Worm (Caenorhabditis elegans) whole organism, L4 larva: ENCODE data around the gene B0280.2.

Experiments used
- D1046.2 ChIP-seq: fragments of 200-800 bp; sonication (Bioruptor generic); IDR thresholded peaks from 2 replicates; pipeline ENCODE4 v1.3.6; 2022; ENCODE audit warnings: missing genetic modification characterization, missing compliant biosample characterization
- F10B5.3 ChIP-seq: sonication (generic microtip); optimal IDR thresholded peaks from 2 replicates; lab custom pipeline; 2016; ENCODE audit warnings: mild to moderate bottlenecking, missing genetic modification characterization, missing compliant biosample characterization
- F37D6.2 ChIP-seq: sonication (generic microtip); optimal IDR thresholded peaks from 2 replicates; lab custom pipeline; 2016; ENCODE audit warnings: mild to moderate bottlenecking, missing genetic modification characterization, missing compliant biosample characterization
- F44E2.7 ChIP-seq: fragments of 200-800 bp; sonication (Bioruptor generic); IDR thresholded peaks from 2 replicates; pipeline ENCODE4 v2.1.2; 2022; ENCODE audit warnings: missing genetic modification characterization, missing compliant biosample characterization
- F49E8.2 ChIP-seq: sonication (generic microtip); optimal IDR thresholded peaks from 2 replicates; lab custom pipeline; 2016; ENCODE audit warnings: missing compliant biosample characterization, mild to moderate bottlenecking, missing genetic modification characterization, borderline replicate concordance
- T20F7.1 ChIP-seq: fragments of 200-800 bp; sonication (Bioruptor generic); optimal IDR thresholded peaks from 2 replicates; lab custom pipeline; 2018; ENCODE audit warnings: mild to moderate bottlenecking, missing genetic modification characterization, missing compliant biosample characterization
- T26A8.4 ChIP-seq: fragments of 200-800 bp; sonication (Bioruptor generic); IDR thresholded peaks from 2 replicates; pipeline ENCODE4 v1.3.6; 2022; ENCODE audit warnings: missing genetic modification characterization, missing compliant biosample characterization
- Y105C5A.15 ChIP-seq: fragments of 200-800 bp; sonication (Bioruptor generic); IDR thresholded peaks from 2 replicates; pipeline ENCODE4 v1.3.6; 2022; ENCODE audit warnings: missing genetic modification characterization, missing compliant biosample characterization
- Y48G9A.11 ChIP-seq: fragments of 200-800 bp; sonication (Bioruptor generic); IDR thresholded peaks from 2 replicates; pipeline ENCODE4 v1.3.6; 2022; ENCODE audit warnings: missing genetic modification reagents, missing genetic modification characterization, missing compliant biosample characterization
- Y5F2A.4 ChIP-seq: fragments of 200-800 bp; sonication (Bioruptor generic); optimal IDR thresholded peaks from 2 replicates; lab custom pipeline; 2018; ENCODE audit warnings: mild to moderate bottlenecking, missing genetic modification characterization, missing compliant biosample characterization
- ZK337.2 ChIP-seq: fragments of 200-800 bp; sonication (Bioruptor generic); IDR thresholded peaks from 2 replicates; pipeline ENCODE4 v1.3.6; 2022; ENCODE audit warnings: missing genetic modification reagents, missing genetic modification characterization, missing compliant biosample characterization
- aly-2 ChIP-seq: sonication (generic microtip); optimal IDR thresholded peaks from 2 replicates; lab custom pipeline; 2018; ENCODE audit warnings: missing biosample characterization, missing genetic modification characterization
- ama-1 ChIP-seq: fragments of 150-350 bp; optimal IDR thresholded peaks from 2 replicates; lab custom pipeline; 2014; ENCODE audit warnings: inconsistent platforms, mixed read lengths
- ceh-28 ChIP-seq: fragments of 150-350 bp; optimal IDR thresholded peaks from 2 replicates; lab custom pipeline; 2014; ENCODE audit warnings: missing biosample characterization, missing genetic modification reagents, missing genetic modification characterization
- ces-1 ChIP-seq: fragments of 150-350 bp; sonication (generic microtip); optimal IDR thresholded peaks from 4 replicates; lab custom pipeline; 2014; ENCODE audit warnings: missing biosample characterization, missing genetic modification reagents, missing genetic modification characterization
- cey-2 ChIP-seq: sonication (generic microtip); optimal IDR thresholded peaks from 3 replicates; lab custom pipeline; 2017; ENCODE audit warnings: missing genetic modification characterization, mild to moderate bottlenecking, missing compliant biosample characterization, antibody characterized with exemption, borderline replicate concordance; ENCODE audit not compliant: insufficient read depth
- ctbp-1 ChIP-seq: fragments of 200-800 bp; sonication (Bioruptor generic); IDR thresholded peaks from 2 replicates; pipeline ENCODE4 v1.3.6; 2022; ENCODE audit warnings: missing genetic modification reagents, missing genetic modification characterization, missing compliant biosample characterization
- daf-16 ChIP-seq, 3 experiments: sonication (generic microtip); optimal IDR thresholded peaks; 2 replicates each; lab custom pipeline; 2016 to 2017; ENCODE audit warnings: missing genetic modification characterization in 3 of 3, missing genetic modification reagents in 3 of 3, mild to moderate bottlenecking in 2 of 3, missing compliant biosample characterization in 2 of 3, missing biosample characterization in 1 of 3, moderate library complexity in 1 of 3
- daf-19 ChIP-seq: fragments of 200-800 bp; sonication (Bioruptor generic); conservative IDR thresholded peaks from 2 replicates; pipeline ENCODE4 v1.3.6; 2022; ENCODE audit warnings: missing genetic modification characterization, missing compliant biosample characterization
- duxl-1 ChIP-seq: sonication (generic microtip); optimal IDR thresholded peaks from 2 replicates; lab custom pipeline; 2016; ENCODE audit warnings: mild to moderate bottlenecking, missing genetic modification characterization, moderate library complexity, missing compliant biosample characterization; ENCODE audit not compliant: poor library complexity
- egl-43 ChIP-seq: fragments of 200-800 bp; sonication (Bioruptor generic); IDR thresholded peaks from 2 replicates; pipeline ENCODE4 v1.3.6; 2022; ENCODE audit warnings: missing genetic modification reagents, missing genetic modification characterization, missing compliant biosample characterization
- gei-8 ChIP-seq: fragments of 200-800 bp; sonication (Bioruptor generic); optimal IDR thresholded peaks from 2 replicates; lab custom pipeline; 2018; ENCODE audit warnings: mild to moderate bottlenecking, missing genetic modification characterization, missing compliant biosample characterization
- hif-1 ChIP-seq, 2 experiments: sonication (generic microtip); optimal IDR thresholded peaks; 2 replicates each; lab custom pipeline; 2016 to 2017; ENCODE audit warnings: missing compliant biosample characterization in 2 of 2, missing genetic modification characterization in 2 of 2, missing genetic modification reagents in 2 of 2, missing genotype in 2 of 2, mild to moderate bottlenecking in 1 of 2
- hlh-11 ChIP-seq: fragments of 200-800 bp; sonication (Bioruptor generic); optimal IDR thresholded peaks from 2 replicates; lab custom pipeline; 2018; ENCODE audit warnings: mild to moderate bottlenecking, missing genetic modification characterization, missing compliant biosample characterization
- hmg-1.1 ChIP-seq: fragments of 200-800 bp; sonication (Bioruptor generic); IDR thresholded peaks from 2 replicates; pipeline ENCODE4 v1.3.6; 2022; ENCODE audit warnings: missing genetic modification reagents, missing genetic modification characterization, missing compliant biosample characterization
- jun-1 ChIP-seq: fragments of 150-350 bp; optimal IDR thresholded peaks from 2 replicates; lab custom pipeline; 2014; ENCODE audit warnings: missing biosample characterization, missing genetic modification reagents, missing genetic modification characterization
- lin-29 ChIP-seq: fragments of 200-800 bp; sonication (Bioruptor generic); IDR thresholded peaks from 2 replicates; pipeline ENCODE4 v1.3.6; 2022; ENCODE audit warnings: missing genetic modification reagents, missing genetic modification characterization, missing compliant biosample characterization
- lin-38 ChIP-seq: fragments of 200-800 bp; sonication (Bioruptor generic); IDR thresholded peaks from 2 replicates; pipeline ENCODE4 v1.3.6; 2022; ENCODE audit warnings: missing genetic modification reagents, missing genetic modification characterization, missing compliant biosample characterization
- madf-5 ChIP-seq, 2 experiments: fragments of 200-800 bp; sonication (Bioruptor generic); IDR thresholded peaks; 2 replicates each; pipeline ENCODE4 v1.3.6; 2022; ENCODE audit warnings: missing compliant biosample characterization in 2 of 2, missing genetic modification characterization in 2 of 2
- madf-9 ChIP-seq: fragments of 200-800 bp; sonication (Bioruptor generic); conservative IDR thresholded peaks from 2 replicates; pipeline ENCODE4 v1.3.6; 2022; ENCODE audit warnings: missing genetic modification reagents, missing genetic modification characterization, missing compliant biosample characterization
- nhr-111 ChIP-seq: fragments of 200-800 bp; sonication (Bioruptor generic); optimal IDR thresholded peaks from 2 replicates; lab custom pipeline; 2018; ENCODE audit warnings: mild to moderate bottlenecking, missing genetic modification characterization, missing compliant biosample characterization
- nhr-25 ChIP-seq: sonication (generic microtip); optimal IDR thresholded peaks from 2 replicates; lab custom pipeline; 2017; ENCODE audit warnings: missing genetic modification characterization, mild to moderate bottlenecking, missing compliant biosample characterization, antibody characterized with exemption, moderate library complexity, borderline replicate concordance; ENCODE audit not compliant: insufficient read depth
- nhr-28 ChIP-seq: fragments of 150-350 bp; optimal IDR thresholded peaks from 2 replicates; lab custom pipeline; 2014; ENCODE audit warnings: missing biosample characterization, missing genetic modification characterization
- nhr-41 ChIP-seq: fragments of 200-800 bp; sonication (Bioruptor generic); IDR thresholded peaks from 2 replicates; pipeline ENCODE4 v1.3.6; 2022; ENCODE audit warnings: missing genetic modification reagents, missing genetic modification characterization, missing compliant biosample characterization
- nhr-42 ChIP-seq: fragments of 200-800 bp; sonication (Bioruptor generic); IDR thresholded peaks from 2 replicates; pipeline ENCODE4 v1.3.6; 2022; ENCODE audit warnings: missing genetic modification characterization, missing compliant biosample characterization
- nhr-48 ChIP-seq: sonication (generic microtip); optimal IDR thresholded peaks from 2 replicates; lab custom pipeline; 2016; ENCODE audit warnings: mild to moderate bottlenecking, missing genetic modification characterization, missing compliant biosample characterization
- nhr-76 ChIP-seq: fragments of 150-350 bp; optimal IDR thresholded peaks from 2 replicates; lab custom pipeline; 2014; ENCODE audit warnings: missing biosample characterization, missing genetic modification characterization
- nhr-77 ChIP-seq: fragments of 150-350 bp; optimal IDR thresholded peaks from 2 replicates; lab custom pipeline; 2014; ENCODE audit warnings: missing biosample characterization, missing genetic modification characterization
- php-3 ChIP-seq: fragments of 200-800 bp; sonication (Bioruptor generic); IDR thresholded peaks from 2 replicates; pipeline ENCODE4 v1.3.6; 2022; ENCODE audit warnings: missing genetic modification reagents, missing genetic modification characterization, missing compliant biosample characterization
- saeg-2 ChIP-seq: fragments of 200-800 bp; sonication (Bioruptor generic); IDR thresholded peaks from 2 replicates; pipeline ENCODE4 v1.3.6; 2022; ENCODE audit warnings: missing genetic modification reagents, missing genetic modification characterization, missing compliant biosample characterization
- sdz-12 ChIP-seq: fragments of 200-800 bp; sonication (Bioruptor generic); optimal IDR thresholded peaks from 2 replicates; lab custom pipeline; 2018; ENCODE audit warnings: mild to moderate bottlenecking, missing genetic modification characterization, missing compliant biosample characterization
- snpc-1.2 ChIP-seq: fragments of 200-800 bp; sonication (Bioruptor generic); IDR thresholded peaks from 2 replicates; pipeline ENCODE4 v1.3.6; 2022; ENCODE audit warnings: missing genetic modification reagents, missing genetic modification characterization, missing compliant biosample characterization
- spr-1 ChIP-seq: sonication (generic microtip); optimal IDR thresholded peaks from 2 replicates; lab custom pipeline; 2016; ENCODE audit warnings: mild to moderate bottlenecking, missing genetic modification characterization, missing compliant biosample characterization
- tra-1 ChIP-seq: fragments of 200-800 bp; sonication (Bioruptor generic); IDR thresholded peaks from 2 replicates; pipeline ENCODE4 v1.3.6; 2022; ENCODE audit warnings: missing genetic modification reagents, missing genetic modification characterization, missing compliant biosample characterization
- vab-7 ChIP-seq: fragments of 200-800 bp; sonication (Bioruptor generic); IDR thresholded peaks from 2 replicates; pipeline ENCODE4 v1.3.6; 2022; ENCODE audit warnings: missing genetic modification reagents, missing genetic modification characterization, missing compliant biosample characterization
- zag-1 ChIP-seq: fragments of 150-350 bp; optimal IDR thresholded peaks from 2 replicates; lab custom pipeline; 2014; ENCODE audit warnings: missing biosample characterization, missing genetic modification characterization
- zfp-2 ChIP-seq: sonication (generic microtip); optimal IDR thresholded peaks from 2 replicates; lab custom pipeline; 2016; ENCODE audit warnings: mild to moderate bottlenecking, missing genetic modification characterization, missing compliant biosample characterization
- zip-11 ChIP-seq: fragments of 200-800 bp; sonication (Bioruptor generic); IDR thresholded peaks from 2 replicates; pipeline ENCODE4 v1.3.6; 2022; ENCODE audit warnings: missing genetic modification characterization, missing compliant biosample characterization
- ztf-7 ChIP-seq: fragments of 150-350 bp; optimal IDR thresholded peaks from 2 replicates; lab custom pipeline; 2014; ENCODE audit warnings: missing biosample characterization, missing genetic modification characterization

B0280.2 gene

ce11 chrIII:7153747-7154238 lies 29.3 kb downstream of the B0280.2 start, which contains the start of gene ogt-1 (continued):
- peak; percentile 89 for TF ChIP-seq hlh-11
- no peak for TF ChIP-seq aly-2
- TF ChIP-seq zfp-2: no peak
- TF ChIP-seq madf-5 (GFP tag; IDR thresholded peaks at IDR 0.05; lab: Robert Waterston, UW): no peak
- no peak for TF ChIP-seq ZK337.2 (GFP tag; lab: Robert Waterston, UW)
- TF ChIP-seq nhr-76: peak; percentile 25
- TF ChIP-seq T26A8.4 (GFP tag; lab: Robert Waterston, UW): peak; percentile 80
- no peak for TF ChIP-seq Y5F2A.4 (GFP tag; lab: Kevin White, UChicago)
- 0 out of 2 replicates have a peak, but pooled peaks have one; percentile 36 for TF ChIP-seq php-3 (GFP tag; lab: Robert Waterston, UW)
- TF ChIP-seq T20F7.1 (GFP tag; lab: Kevin White, UChicago): peak; percentile 74
- peak; percentile 82 for TF ChIP-seq hmg-1.1 (GFP tag; lab: Robert Waterston, UW)
- TF ChIP-seq ceh-28: peak; percentile 32
- peak; percentile 65 for TF ChIP-seq jun-1 (tag; lab: Kevin White, UChicago)
- TF ChIP-seq nhr-28 (tag; lab: Kevin White, UChicago): peak; percentile 65
- TF ChIP-seq cey-2 (tag; lab: Kevin White, UChicago): peak; percentile 43
- no peak for TF ChIP-seq sdz-12 (GFP tag; lab: Kevin White, UChicago)
- TF ChIP-seq daf-16 (GFP tag; optimal IDR thresholded peaks at IDR 0.05; lab: Kevin White, UChicago): peak in 1 of 2 experiments; percentile 24
- peak; percentile 82 for TF ChIP-seq daf-16 (tag; optimal IDR thresholded peaks at IDR 0.05; lab: Kevin White, UChicago)
- 0 out of 2 replicates have a peak, but pooled peaks have one; percentile 37 for TF ChIP-seq saeg-2 (GFP tag; lab: Robert Waterston, UW)
- TF ChIP-seq lin-38 (GFP tag; lab: Robert Waterston, UW): peak; percentile 64
- no peak for TF ChIP-seq vab-7
- peak; percentile 84 for TF ChIP-seq ctbp-1 (GFP tag; lab: Robert Waterston, UW)
- peak; percentile 75 for TF ChIP-seq nhr-48
- no peak for TF ChIP-seq F44E2.7 (GFP tag; lab: Robert Waterston, UW)
- no peak for TF ChIP-seq egl-43 (GFP tag; lab: Robert Waterston, UW)
- peak; percentile 80 for TF ChIP-seq duxl-1
- TF ChIP-seq zip-11: no peak
- TF ChIP-seq nhr-111 (GFP tag; lab: Kevin White, UChicago): no peak
- peak; percentile 17 for TF ChIP-seq nhr-77 (tag; lab: Kevin White, UChicago)
- TF ChIP-seq Y105C5A.15 (GFP tag; lab: Robert Waterston, UW): no peak
- TF ChIP-seq zag-1: no peak
- TF ChIP-seq ces-1 (GFP tag; lab: Kevin White, UChicago): peak; percentile 58
- peak; percentile 62; the same call in 1 of the 2 replicates for TF ChIP-seq tra-1 (GFP tag; lab: Robert Waterston, UW)
- TF ChIP-seq madf-9 (GFP tag; lab: Robert Waterston, UW): peak; percentile 25; the same call in 1 of the 2 replicates
- TF ChIP-seq ama-1: no peak
- peak; percentile 33 for TF ChIP-seq spr-1
- TF ChIP-seq hif-1 (tag; optimal IDR thresholded peaks at IDR 0.05; lab: Kevin White, UChicago): peak in 1 of 2 experiments; percentile 65
- no peak for TF ChIP-seq nhr-42 (GFP tag; lab: Robert Waterston, UW)
- no peak for TF ChIP-seq D1046.2 (GFP tag; lab: Robert Waterston, UW)
- TF ChIP-seq F37D6.2 (tag; lab: Kevin White, UChicago): peak; percentile 40
- TF ChIP-seq F49E8.2: no peak
- TF ChIP-seq snpc-1.2: no peak
- TF ChIP-seq lin-29 (GFP tag; lab: Robert Waterston, UW): no peak
- TF ChIP-seq F10B5.3: peak; percentile 32
- TF ChIP-seq ztf-7 (tag; lab: Kevin White, UChicago): no peak
- TF ChIP-seq nhr-25 (tag; lab: Kevin White, UChicago): peak; percentile 35
- no peak for TF ChIP-seq Y48G9A.11 (GFP tag; lab: Robert Waterston, UW)
- TF ChIP-seq nhr-41 (GFP tag; lab: Robert Waterston, UW): no peak
- TF ChIP-seq gei-8 (GFP tag; lab: Kevin White, UChicago): no peak
- TF ChIP-seq daf-19 (GFP tag; lab: Robert Waterston, UW): 0 out of 2 replicates have a peak, but pooled peaks have one; percentile 34
